Worm (Caenorhabditis elegans): ENCODE results near the gene col-117.

col-117 gene

ce11 chrIV:8866092-8866491 lies 42.1 kb upstream of the col-117 start:
- no peak for TF ChIP-seq C06A6.2 (GFP tag; conservative IDR thresholded peaks at IDR 0.05)
- TF ChIP-seq unc-62 (GFP tag; optimal IDR thresholded peaks at IDR 0.05) = no peak
- no peak for TF ChIP-seq F49E8.2 (tag; optimal IDR thresholded peaks at IDR 0.05; ENCODE audit: insufficient read depth)
- TF ChIP-seq ceh-58 (GFP tag; IDR thresholded peaks at IDR 0.05) = no peak
- no peak for TF ChIP-seq pbrm-1 (GFP tag; IDR thresholded peaks at IDR 0.05)
- no peak for TF ChIP-seq F33H1.4 (GFP tag; IDR thresholded peaks at IDR 0.05)
- TF ChIP-seq T07F8.4 (tag; optimal IDR thresholded peaks at IDR 0.05) = no peak
- no peak for TF ChIP-seq ztf-25 (GFP tag; IDR thresholded peaks at IDR 0.05)
- TF ChIP-seq nhr-90 (tag; optimal IDR thresholded peaks at IDR 0.05) = peak; percentile 62
- no peak for TF ChIP-seq sea-2 (GFP tag; IDR thresholded peaks at IDR 0.05)
- peak; percentile 44 for TF ChIP-seq somi-1 (GFP tag; optimal IDR thresholded peaks at IDR 0.05)
- peak; percentile 33 for TF ChIP-seq snpc-1.3 (tag; optimal IDR thresholded peaks at IDR 0.05; ENCODE audit: insufficient read depth)
- TF ChIP-seq xnd-1 (tag; optimal IDR thresholded peaks at IDR 0.05) = no peak
- no peak for TF ChIP-seq him-1 (tag; optimal IDR thresholded peaks at IDR 0.05)
- no peak for TF ChIP-seq attf-6 (GFP tag; IDR thresholded peaks at IDR 0.05)
- TF ChIP-seq C17E4.6 (GFP tag; IDR thresholded peaks at IDR 0.05) = no peak
- TF ChIP-seq aptf-3 (GFP tag; IDR thresholded peaks at IDR 0.05) = no peak
- peak; percentile 45 for TF ChIP-seq K12H6.12 (tag; optimal IDR thresholded peaks at IDR 0.05)
- no peak for TF ChIP-seq Y95B8A.8 (GFP tag; IDR thresholded peaks at IDR 0.05)
- no peak for TF ChIP-seq F10E7.11 (tag; optimal IDR thresholded peaks at IDR 0.05)
- TF ChIP-seq Y56A3A.18 (GFP tag; IDR thresholded peaks at IDR 0.05) = peak; percentile 77; the same call in 1 of the 2 replicates
- TF ChIP-seq lag-1 (GFP tag; IDR thresholded peaks at IDR 0.05) = no peak
- no peak for TF ChIP-seq nfya-1 (tag; optimal IDR thresholded peaks at IDR 0.05; ENCODE audit: borderline replicate concordance, insufficient read depth)
- TF ChIP-seq dpff-1 (tag; optimal IDR thresholded peaks at IDR 0.05) = no peak
- peak; percentile 23; the same call in 1 of the 2 replicates for TF ChIP-seq attf-3 (GFP tag; conservative IDR thresholded peaks at IDR 0.05)
- peak; percentile 17 for TF ChIP-seq ZK185.1 (tag; optimal IDR thresholded peaks at IDR 0.05; ENCODE audit: poor library complexity, severe bottlenecking)
- TF ChIP-seq lir-1 (GFP tag; conservative IDR thresholded peaks at IDR 0.05) = no peak
- no peak for TF ChIP-seq rcor-1 (GFP tag; IDR thresholded peaks at IDR 0.05)
- TF ChIP-seq rpc-1 (optimal IDR thresholded peaks at IDR 0.05) = no peak
- no peak for TF ChIP-seq rpc-1 (tag; optimal IDR thresholded peaks at IDR 0.05)
- peak; percentile 16 for TF ChIP-seq athp-1 (tag; optimal IDR thresholded peaks at IDR 0.05)
- TF ChIP-seq ztf-6 (GFP tag; IDR thresholded peaks at IDR 0.05) = no peak
- peak; percentile 55; the same call in 1 of the 2 replicates for TF ChIP-seq madf-6 (GFP tag; IDR thresholded peaks at IDR 0.05)
- TF ChIP-seq Y53G8AR.9 (GFP tag; conservative IDR thresholded peaks at IDR 0.05) = no peak
- no peak for TF ChIP-seq Y53F4B.3 (GFP tag; IDR thresholded peaks at IDR 0.05)
- TF ChIP-seq tlf-1 (GFP tag; optimal IDR thresholded peaks at IDR 0.05) = no peak
- TF ChIP-seq mcd-1 (GFP tag; IDR thresholded peaks at IDR 0.05) = 0 out of 2 replicates have a peak, but pooled peaks have one; percentile 32
- TF ChIP-seq nhr-80 (tag; optimal IDR thresholded peaks at IDR 0.05) = peak; percentile 99
- TF ChIP-seq snpc-3.4 (tag; optimal IDR thresholded peaks at IDR 0.05) = no peak
- peak; percentile 38 for TF ChIP-seq lin-40 (tag; optimal IDR thresholded peaks at IDR 0.05)
- TF ChIP-seq nhr-27 (tag; optimal IDR thresholded peaks at IDR 0.05) = no peak
- no peak for TF ChIP-seq egl-18 (GFP tag; IDR thresholded peaks at IDR 0.05)
- TF ChIP-seq rec-8 (tag; optimal IDR thresholded peaks at IDR 0.05) = no peak
- no peak for TF ChIP-seq ceh-100 (GFP tag; IDR thresholded peaks at IDR 0.05)
- no peak for TF ChIP-seq snpc-1.1 (tag; optimal IDR thresholded peaks at IDR 0.05; ENCODE audit: insufficient read depth)
- TF ChIP-seq aptf-2 (GFP tag; conservative IDR thresholded peaks at IDR 0.05) = no peak
- peak; percentile 90 for TF ChIP-seq dox-1 (GFP tag; IDR thresholded peaks at IDR 0.05)
- TF ChIP-seq snpc-4 (GFP tag; optimal IDR thresholded peaks at IDR 0.05) = no peak
- peak in 2 of 4 experiments; percentile 30 to 41 for TF ChIP-seq snpc-4 (tag; optimal IDR thresholded peaks at IDR 0.05)
